Fruit fly (Drosophila melanogaster) whole organism, embryonic: ENCODE measurements around the gene CG14564.

Experiments used
- Asciz ChIP-seq: fragments of 200-800 bp; sonication (Bioruptor generic); optimal IDR thresholded peaks from 2 replicates; lab custom pipeline; 2017; ENCODE audit warnings: missing biosample characterization, mild to moderate bottlenecking, missing genetic modification characterization, missing genetic modification reagents
- CG11504 ChIP-seq: fragments of 200-800 bp; sonication (Bioruptor generic); optimal IDR thresholded peaks from 3 replicates; lab custom pipeline; 2019; ENCODE audit warnings: missing biosample characterization, mild to moderate bottlenecking, missing genetic modification characterization, moderate library complexity
- CG12744 ChIP-seq: fragments of 200-800 bp; sonication (Bioruptor generic); optimal IDR thresholded peaks from 2 replicates; lab custom pipeline; 2016; ENCODE audit warnings: missing biosample characterization, missing genetic modification characterization
- CG13624 ChIP-seq: fragments of 200-800 bp; sonication (Bioruptor generic); optimal IDR thresholded peaks from 2 replicates; lab custom pipeline; 2016; ENCODE audit warnings: missing biosample characterization, missing genetic modification characterization
- CG14014 ChIP-seq: fragments of 200-800 bp; sonication (Bioruptor generic); IDR thresholded peaks from 2 replicates; pipeline ENCODE4 v1.3.6; 2022; ENCODE audit warnings: missing biosample characterization, missing genetic modification characterization
- CG14710 ChIP-seq: fragments of 200-800 bp; sonication (Bioruptor generic); optimal IDR thresholded peaks from 3 replicates; lab custom pipeline; 2019; ENCODE audit warnings: missing biosample characterization, mild to moderate bottlenecking, missing genetic modification characterization, moderate library complexity
- CG14965 ChIP-seq: fragments of 200-800 bp; sonication (Bioruptor generic); optimal IDR thresholded peaks from 2 replicates; lab custom pipeline; 2016; ENCODE audit warnings: missing biosample characterization, missing genetic modification characterization, borderline replicate concordance
- CG16813 ChIP-seq: fragments of 200-800 bp; sonication (Bioruptor generic); IDR thresholded peaks from 3 replicates; pipeline ENCODE4 v1.3.6; 2022; ENCODE audit warnings: missing biosample characterization, missing genetic modification characterization; ENCODE audit not compliant: partially characterized antibody
- CG17568 ChIP-seq: fragments of 200-800 bp; sonication (Bioruptor generic); optimal IDR thresholded peaks from 2 replicates; lab custom pipeline; 2018; ENCODE audit warnings: missing biosample characterization, mild to moderate bottlenecking, missing genetic modification characterization, moderate library complexity
- CG18262 ChIP-seq: fragments of 200-800 bp; optimal IDR thresholded peaks from 3 replicates; lab custom pipeline; 2019; ENCODE audit warnings: missing biosample characterization, mild to moderate bottlenecking, missing genetic modification characterization, moderate library complexity
- CG2678 ChIP-seq: fragments of 200-800 bp; sonication (Bioruptor generic); optimal IDR thresholded peaks from 3 replicates; lab custom pipeline; 2019; ENCODE audit warnings: missing biosample characterization, mild to moderate bottlenecking, missing genetic modification characterization, moderate library complexity
- CG31441 ChIP-seq: fragments of 200-800 bp; sonication (Bioruptor generic); IDR thresholded peaks from 2 replicates; pipeline ENCODE4 v1.3.6; 2022; ENCODE audit warnings: missing biosample characterization, missing genetic modification characterization
- CG3281 ChIP-seq: fragments of 200-800 bp; sonication (Bioruptor generic); optimal IDR thresholded peaks from 3 replicates; lab custom pipeline; 2017; ENCODE audit warnings: missing biosample characterization, mild to moderate bottlenecking, missing genetic modification characterization
- CG4617 ChIP-seq: fragments of 200-800 bp; sonication (Bioruptor generic); optimal IDR thresholded peaks from 3 replicates; lab custom pipeline; 2016; ENCODE audit warnings: missing biosample characterization, missing genetic modification characterization, borderline replicate concordance
- CG4820 ChIP-seq: fragments of 200-800 bp; sonication (Bioruptor generic); optimal IDR thresholded peaks from 3 replicates; lab custom pipeline; 2016; ENCODE audit warnings: missing biosample characterization, missing genetic modification characterization
- CG6272 ChIP-seq: fragments of 200-800 bp; sonication (Bioruptor generic); IDR thresholded peaks from 2 replicates; pipeline ENCODE4 v1.3.6; 2022; ENCODE audit warnings: missing biosample characterization, missing genetic modification characterization
- CG6813 ChIP-seq: fragments of 200-800 bp; sonication (Bioruptor generic); optimal IDR thresholded peaks from 2 replicates; lab custom pipeline; 2017; ENCODE audit warnings: missing biosample characterization, missing genetic modification characterization, mild to moderate bottlenecking, moderate library complexity, missing genetic modification reagents
- CoRest ChIP-seq: fragments of 200-800 bp; sonication (Bioruptor generic); optimal IDR thresholded peaks from 3 replicates; lab custom pipeline; 2018; ENCODE audit warnings: missing biosample characterization, mild to moderate bottlenecking, missing genetic modification characterization, moderate library complexity
- Ets65A ChIP-seq: fragments of 200-800 bp; sonication (Bioruptor generic); peaks from one replicate; lab custom pipeline; 2016; ENCODE audit warnings: missing biosample characterization, missing genetic modification characterization
- H2.0 ChIP-seq: fragments of 200-800 bp; sonication (Bioruptor generic); IDR thresholded peaks from 2 replicates; pipeline ENCODE4 v1.3.6; 2022; ENCODE audit warnings: missing biosample characterization, missing genetic modification characterization
- Hr3 ChIP-seq: fragments of 200-800 bp; sonication (Bioruptor generic); optimal IDR thresholded peaks from 3 replicates; lab custom pipeline; 2016; ENCODE audit warnings: missing biosample characterization, missing genetic modification characterization
- Hsf ChIP-seq: fragments of 200-800 bp; sonication (Bioruptor generic); optimal IDR thresholded peaks from 3 replicates; lab custom pipeline; 2016; ENCODE audit warnings: missing biosample characterization, missing genetic modification characterization
- Max ChIP-seq: fragments of 200-800 bp; sonication (Bioruptor generic); optimal IDR thresholded peaks from 2 replicates; lab custom pipeline; 2016; ENCODE audit warnings: missing biosample characterization, mild to moderate bottlenecking, missing genetic modification characterization
- Med ChIP-seq: fragments of 200-800 bp; sonication (Bioruptor generic); peaks from one replicate; lab custom pipeline; 2016; ENCODE audit warnings: missing biosample characterization, missing genetic modification characterization, mild to moderate bottlenecking, inconsistent platforms, moderate library complexity
- Meics ChIP-seq: fragments of 200-800 bp; sonication (Bioruptor generic); optimal IDR thresholded peaks from 2 replicates; lab custom pipeline; 2017; ENCODE audit warnings: missing biosample characterization, mild to moderate bottlenecking, missing genetic modification characterization
- Nf-YA ChIP-seq: fragments of 200-800 bp; sonication (Bioruptor generic); IDR thresholded peaks from 2 replicates; pipeline ENCODE4 v1.3.6; 2022; ENCODE audit warnings: missing biosample characterization, missing genetic modification characterization
- Poxn ChIP-seq: fragments of 200-800 bp; sonication (Bioruptor generic); IDR thresholded peaks from 2 replicates; pipeline ENCODE4 v1.3.6; 2022; ENCODE audit warnings: missing biosample characterization, missing genetic modification characterization
- Sox102F ChIP-seq: fragments of 200-800 bp; sonication (Bioruptor generic); optimal IDR thresholded peaks from 2 replicates; lab custom pipeline; 2018; ENCODE audit warnings: missing biosample characterization, mild to moderate bottlenecking, missing genetic modification characterization, moderate library complexity
- bigmax ChIP-seq: fragments of 200-800 bp; sonication (Bioruptor generic); optimal IDR thresholded peaks from 2 replicates; lab custom pipeline; 2018; ENCODE audit warnings: missing biosample characterization, mild to moderate bottlenecking, missing genetic modification characterization
- bsh ChIP-seq, 2 experiments: fragments of 200-800 bp; sonication (Bioruptor generic); optimal IDR thresholded peaks; 2 replicates each; lab custom pipeline; 2017 to 2018; ENCODE audit warnings: mild to moderate bottlenecking in 2 of 2, missing biosample characterization in 2 of 2, missing genetic modification characterization in 2 of 2, moderate library complexity in 1 of 2
- dati ChIP-seq: fragments of 200-800 bp; sonication (Bioruptor generic); IDR thresholded peaks from 2 replicates; pipeline ENCODE4 v1.3.6; 2022; ENCODE audit warnings: missing biosample characterization, missing genetic modification characterization
- ewg ChIP-seq: fragments of 200-800 bp; sonication (Bioruptor generic); optimal IDR thresholded peaks from 3 replicates; lab custom pipeline; 2017; ENCODE audit warnings: mild to moderate bottlenecking, missing biosample characterization, missing genetic modification reagents, missing genetic modification characterization
- hth ChIP-seq: fragments of >200 bp; optimal IDR thresholded peaks from 2 replicates; lab custom pipeline; 2017; ENCODE audit warnings: inconsistent platforms
- oc ChIP-seq: fragments of 200-800 bp; sonication (Bioruptor generic); optimal IDR thresholded peaks from 2 replicates; lab custom pipeline; 2018; ENCODE audit warnings: missing biosample characterization, mild to moderate bottlenecking, missing genetic modification characterization, moderate library complexity
- pan ChIP-seq, 4 experiments: fragments of >200 bp in 3 of 4; fragments of 200-800 bp in 1 of 4; sonication (Bioruptor generic) in 1 of 4; optimal IDR thresholded peaks in 3 of 4; IDR thresholded peaks in 1 of 4; 2 replicates each; pipeline versions ENCODE4 v1.3.6 to Lab custom; 2017 to 2022; ENCODE audit warnings: missing biosample characterization in 2 of 4, missing genetic modification characterization in 2 of 4, mixed read lengths in 1 of 4
- ranshi ChIP-seq: fragments of 200-800 bp; sonication (Bioruptor generic); IDR thresholded peaks from 2 replicates; pipeline ENCODE4 v1.3.6; 2022; ENCODE audit warnings: missing biosample characterization, missing genetic modification characterization
- scrt ChIP-seq: fragments of 200-800 bp; sonication (Bioruptor generic); optimal IDR thresholded peaks from 2 replicates; lab custom pipeline; 2018; ENCODE audit warnings: missing biosample characterization, mild to moderate bottlenecking, missing genetic modification characterization, moderate library complexity
- slou ChIP-seq: fragments of 200-800 bp; sonication (Bioruptor generic); optimal IDR thresholded peaks from 3 replicates; lab custom pipeline; 2016; ENCODE audit warnings: missing biosample characterization, missing genetic modification characterization
- sna ChIP-seq: fragments of 200-800 bp; sonication (Bioruptor generic); IDR thresholded peaks from 2 replicates; pipeline ENCODE4 v1.3.6; 2022; ENCODE audit warnings: missing biosample characterization, missing genetic modification characterization; ENCODE audit not compliant: partially characterized antibody
- tap ChIP-seq: fragments of 200-800 bp; optimal IDR thresholded peaks from 3 replicates; lab custom pipeline; 2019; ENCODE audit warnings: missing biosample characterization, mild to moderate bottlenecking, missing genetic modification characterization, moderate library complexity
- tin ChIP-seq: fragments of 200-800 bp; sonication (Bioruptor generic); optimal IDR thresholded peaks from 3 replicates; lab custom pipeline; 2016; ENCODE audit warnings: missing biosample characterization, missing genetic modification characterization
- trem ChIP-seq: fragments of 200-800 bp; optimal IDR thresholded peaks from 3 replicates; lab custom pipeline; 2019; ENCODE audit warnings: missing biosample characterization, mild to moderate bottlenecking, missing genetic modification characterization, moderate library complexity
- vvl ChIP-seq: fragments of 200-800 bp; sonication (Bioruptor generic); IDR thresholded peaks from 2 replicates; pipeline ENCODE4 v1.3.6; 2022; ENCODE audit warnings: missing biosample characterization, missing genetic modification characterization

CG14564 gene

dm6 chr3L:21731104-21731600, 25.8 kb upstream of the CG14564 start, which contains the start of gene CG14569 (continued):
- TF ChIP-seq CG4820, result no peak

dm6 chr3L:21733387-21733786, 23.6 kb upstream of the CG14564 start, which contains the start of gene CG14568:
CG14568 (minus strand) TSS chr3L:21733487.
- TF ChIP-seq slou (GFP tag; lab: Kevin White, UChicago) (no peak), CG12744 (GFP tag; lab: Kevin White, UChicago) (no peak), Max (GFP tag; lab: Kevin White, UChicago) (no peak), bigmax (GFP tag; lab: Kevin White, UChicago) (no peak), scrt (GFP tag; lab: Kevin White, UChicago) (no peak), Meics (GFP tag; lab: Kevin White, UChicago) (no peak), CG17568 (GFP tag; lab: Kevin White, UChicago) (no peak), Ets65A (GFP tag; lab: Kevin White, UChicago) (no peak), CG11504 (tag; lab: Kevin White, UChicago) (no peak), CG6813 (no peak), CG4617 (GFP tag; lab: Kevin White, UChicago) (no peak), tin (no peak), pan (optimal IDR thresholded peaks at IDR 0.05; lab: Kevin White, UChicago) (no peak), pan (GFP tag; optimal IDR thresholded peaks at IDR 0.05 in 1 of 2, IDR thresholded peaks at IDR 0.05 in 1 of 2) (no peak), Hsf (GFP tag; lab: Kevin White, UChicago) (no peak), trem (tag; lab: Kevin White, UChicago) (no peak), sna (GFP tag; lab: Robert Waterston, UW) (no peak), CG3281 (GFP tag; lab: Kevin White, UChicago) (no peak)

dm6 chr3L:21733799-21734198, 23.2 kb upstream of the CG14564 start, which contains the start of gene CG14573:
CG14573 (plus strand) TSS chr3L:21734099.
- TF ChIP-seq vvl (GFP tag; lab: Robert Waterston, UW) (0 out of 2 replicates have a peak, but pooled peaks have one; percentile 28), CG31441 (GFP tag; lab: Robert Waterston, UW) (no peak), CG6272 (GFP tag; lab: Robert Waterston, UW) (no peak), CG18262 (no peak), bigmax (GFP tag; lab: Kevin White, UChicago) (no peak)

- peak; percentile 74 for TF ChIP-seq Sox102F (GFP tag; lab: Kevin White, UChicago)
- TF ChIP-seq CG2678 (tag; lab: Kevin White, UChicago), result peak; percentile 30
- TF ChIP-seq Nf-YA, result no peak
- TF ChIP-seq Asciz (GFP tag; lab: Kevin White, UChicago), result no peak
- peak in 1 of 2 experiments; percentile 55 for TF ChIP-seq bsh (GFP tag; optimal IDR thresholded peaks at IDR 0.05; lab: Kevin White, UChicago)
- no peak for TF ChIP-seq CG14965 (GFP tag; lab: Kevin White, UChicago)
- TF ChIP-seq H2.0 (GFP tag; lab: Robert Waterston, UW), result peak; percentile 38; the same call in 1 of the 2 replicates
- TF ChIP-seq CG14710 (tag; lab: Kevin White, UChicago), result no peak
- TF ChIP-seq ewg (GFP tag; lab: Kevin White, UChicago), result peak; percentile 30
- no peak for TF ChIP-seq CG16813
- TF ChIP-seq Poxn (GFP tag; lab: Robert Waterston, UW), result no peak
- no peak for TF ChIP-seq CG13624
- peak; percentile 65 for TF ChIP-seq oc (tag; lab: Kevin White, UChicago)
- TF ChIP-seq CoRest, result peak; percentile 2
- TF ChIP-seq ranshi, result peak; percentile 52; the same call in 1 of the 2 replicates
- no peak for TF ChIP-seq CG14014 (GFP tag; lab: Robert Waterston, UW)
- TF ChIP-seq hth (lab: Kevin White, UChicago), result no peak
- TF ChIP-seq tap (tag; lab: Kevin White, UChicago), result peak; percentile 8
- peak; percentile 47 for TF ChIP-seq Med (GFP tag; lab: Kevin White, UChicago)
- TF ChIP-seq dati (GFP tag; lab: Robert Waterston, UW), result no peak
- TF ChIP-seq Hr3, result no peak
Observed at dm6 chr3L:21738175-21739016, 18.6 kb upstream of the CG14564 start, which contains the start of gene CG14567. CG14567 (minus strand) TSS chr3L:21738430.
